Worm (Caenorhabditis elegans): Measurements from ENCODE around the gene C17C3.3.

DNA sequence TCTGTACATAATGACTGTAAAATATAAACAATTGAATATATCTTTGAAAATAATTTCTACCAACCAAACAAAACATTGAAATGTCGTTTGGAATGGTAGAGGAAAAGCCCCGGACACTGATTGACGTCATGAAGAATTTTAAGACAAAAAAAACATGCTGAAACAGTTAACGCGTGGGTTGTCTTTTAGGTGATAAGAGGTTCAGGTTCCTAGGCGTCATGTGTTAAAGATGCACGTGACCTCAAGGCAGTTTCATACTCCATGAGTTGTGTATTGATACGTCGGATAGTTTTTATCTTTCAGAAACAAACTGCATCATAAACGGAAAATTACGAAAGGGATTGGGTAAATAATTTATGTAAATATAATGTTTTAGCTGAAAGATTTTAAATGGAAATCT lies 4.4 kb upstream of the C17C3.3 start:
- TF ChIP-seq aly-1 (tag; optimal IDR thresholded peaks at IDR 0.05) (no peak), ama-1 (optimal IDR thresholded peaks at IDR 0.05) (no peak), sea-1 (GFP tag; conservative IDR thresholded peaks at IDR 0.05) (no peak), ceh-13 (GFP tag; optimal IDR thresholded peaks at IDR 0.05) (no peak), flt-1 (GFP tag; IDR thresholded peaks at IDR 0.05) (no peak), hnd-1 (tag; optimal IDR thresholded peaks at IDR 0.05) (no peak), tra-4 (tag; optimal IDR thresholded peaks at IDR 0.05) (no peak), F13C5.2 (tag; optimal IDR thresholded peaks at IDR 0.05) (no peak), scrt-1 (GFP tag; IDR thresholded peaks at IDR 0.05) (no peak), ceh-36 (tag; optimal IDR thresholded peaks at IDR 0.05) (no peak), B0310.2 (tag; optimal IDR thresholded peaks at IDR 0.05) (no peak), tbx-37 (GFP tag; conservative IDR thresholded peaks at IDR 0.05) (no peak)

All from whole organism, early embryonic.